Worm (Caenorhabditis elegans): ENCODE results near the gene T22B7.7.
A peak's percentile ranks its signal among the peaks of the same experiment; 100 is the strongest.

DNA sequence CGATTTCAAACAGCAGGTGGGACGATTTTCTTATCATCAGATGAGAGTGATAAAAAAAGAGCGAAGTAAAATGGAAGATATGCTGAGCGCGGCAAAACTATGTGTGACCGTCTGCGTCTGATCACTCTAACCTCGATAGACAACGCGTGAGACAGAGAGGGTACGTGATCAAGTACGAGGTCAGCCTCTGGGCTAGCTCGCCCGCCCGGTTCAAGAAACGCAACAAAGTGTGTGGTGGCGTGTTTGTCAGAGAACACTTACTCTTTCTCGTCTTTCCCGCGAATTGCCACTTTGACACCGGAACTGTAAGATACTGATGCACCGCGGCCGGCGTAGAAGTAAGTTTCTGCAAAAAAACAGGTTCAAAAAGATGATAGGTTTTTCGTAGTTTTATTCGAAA, 42.3 kb upstream of the T22B7.7 start:
- TF ChIP-seq flt-1 (GFP tag; IDR thresholded peaks at IDR 0.05) (no peak), ama-1 (optimal IDR thresholded peaks at IDR 0.05) (no peak), tbx-37 (GFP tag; conservative IDR thresholded peaks at IDR 0.05) (no peak), ceh-36 (tag; optimal IDR thresholded peaks at IDR 0.05) (no peak), ceh-13 (GFP tag; optimal IDR thresholded peaks at IDR 0.05) (no peak), hmg-4 (GFP tag; optimal IDR thresholded peaks at IDR 0.05) (peak; percentile 59), ets-7 (tag; optimal IDR thresholded peaks at IDR 0.05) (no peak), hnd-1 (tag; optimal IDR thresholded peaks at IDR 0.05) (no peak), sea-1 (GFP tag; conservative IDR thresholded peaks at IDR 0.05) (no peak), tbx-11 (GFP tag; IDR thresholded peaks at IDR 0.05) (no peak), scrt-1 (GFP tag; IDR thresholded peaks at IDR 0.05) (no peak), aly-1 (tag; optimal IDR thresholded peaks at IDR 0.05) (no peak)

All from whole organism, early embryonic.